Worm (Caenorhabditis elegans): Measurements from ENCODE around the gene eif-3.B.

DNA sequence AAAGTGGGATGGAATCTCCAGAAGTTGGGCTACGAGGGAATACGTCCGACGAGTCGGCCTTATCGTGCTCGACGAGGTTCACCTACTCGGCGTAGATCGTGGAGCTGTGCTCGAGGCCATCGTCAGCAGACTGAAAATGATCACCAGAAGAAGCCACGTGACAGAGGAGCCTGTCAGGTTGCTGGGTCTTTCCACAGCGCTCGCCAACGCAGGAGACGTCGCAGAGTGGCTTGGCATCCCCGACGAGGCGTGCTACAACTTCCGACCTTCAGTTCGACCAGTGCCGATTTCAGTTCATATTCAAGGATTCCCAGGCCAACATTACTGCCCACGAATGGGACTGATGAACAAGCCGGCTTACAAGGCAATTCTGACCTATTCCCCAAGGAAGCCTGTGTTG, 24.1 kb upstream of the eif-3.B start:
- no peak for TF ChIP-seq nhr-67 (tag; optimal IDR thresholded peaks at IDR 0.05)
- TF ChIP-seq nhr-43 (tag; optimal IDR thresholded peaks at IDR 0.05; ENCODE audit: poor library complexity, severe bottlenecking): no peak
- TF ChIP-seq ceh-82 (tag; optimal IDR thresholded peaks at IDR 0.05): no peak
- no peak for TF ChIP-seq snpc-4 (tag; optimal IDR thresholded peaks at IDR 0.05)
